Worm (Caenorhabditis elegans) whole organism, L2 larva: Measurements from ENCODE around the gene C16A3.5.

Experiments used
- C34F6.9 ChIP-seq: fragments of 150-350 bp; optimal IDR thresholded peaks from 2 replicates; lab custom pipeline; 2014; ENCODE audit warnings: missing biosample characterization, missing genetic modification characterization
- F13H6.1 ChIP-seq: sonication (generic microtip); optimal IDR thresholded peaks from 2 replicates; lab custom pipeline; 2016; ENCODE audit warnings: missing genetic modification characterization, missing compliant biosample characterization
- R02D3.7 ChIP-seq: fragments of 150-350 bp; optimal IDR thresholded peaks from 2 replicates; lab custom pipeline; 2014; ENCODE audit warnings: missing biosample characterization, missing genetic modification characterization
- Y55F3AM.14 ChIP-seq: fragments of 200-800 bp; sonication (Bioruptor generic); optimal IDR thresholded peaks from 2 replicates; lab custom pipeline; 2018; ENCODE audit warnings: mild to moderate bottlenecking, missing genetic modification characterization, missing compliant biosample characterization
- ZK546.5 ChIP-seq: sonication (generic microtip); optimal IDR thresholded peaks from 2 replicates; lab custom pipeline; 2017; ENCODE audit warnings: missing biosample characterization, missing genetic modification characterization
- alr-1 ChIP-seq: fragments of 150-350 bp; optimal IDR thresholded peaks from 2 replicates; lab custom pipeline; 2014; ENCODE audit warnings: missing biosample characterization, missing genetic modification characterization
- aly-2 ChIP-seq: fragments of 150-350 bp; optimal IDR thresholded peaks from 2 replicates; lab custom pipeline; 2014; ENCODE audit warnings: missing biosample characterization, missing genetic modification characterization
- ama-1 ChIP-seq: fragments of 150-350 bp; optimal IDR thresholded peaks from 2 replicates; lab custom pipeline; 2018; ENCODE audit warnings: inconsistent platforms
- blmp-1 ChIP-seq: sonication (generic microtip); optimal IDR thresholded peaks from 2 replicates; lab custom pipeline; 2017; ENCODE audit warnings: missing genetic modification characterization, mild to moderate bottlenecking, missing compliant biosample characterization, antibody characterized with exemption, moderate library complexity; ENCODE audit not compliant: insufficient read depth
- ceh-82 ChIP-seq: fragments of 150-350 bp; optimal IDR thresholded peaks from 2 replicates; lab custom pipeline; 2014; ENCODE audit warnings: missing biosample characterization, missing genetic modification characterization
- crh-2 ChIP-seq: sonication (generic microtip); optimal IDR thresholded peaks from 2 replicates; lab custom pipeline; 2017; ENCODE audit warnings: missing biosample characterization, missing genetic modification characterization
- dmd-4 ChIP-seq: sonication (generic microtip); optimal IDR thresholded peaks from 2 replicates; lab custom pipeline; 2017; ENCODE audit warnings: missing biosample characterization, missing genetic modification characterization
- egl-27 ChIP-seq: sonication (generic microtip); optimal IDR thresholded peaks from 3 replicates; lab custom pipeline; 2017; ENCODE audit warnings: missing biosample characterization, missing genetic modification reagents, missing genetic modification characterization
- elt-1 ChIP-seq: fragments of 150-350 bp; optimal IDR thresholded peaks from 2 replicates; lab custom pipeline; 2014; ENCODE audit warnings: missing biosample characterization, missing genetic modification characterization
- elt-3 ChIP-seq: sonication (generic microtip); optimal IDR thresholded peaks from 2 replicates; lab custom pipeline; 2017; ENCODE audit warnings: missing biosample characterization, missing genetic modification characterization
- fos-1 ChIP-seq: fragments of 150-350 bp; optimal IDR thresholded peaks from 2 replicates; lab custom pipeline; 2014; ENCODE audit warnings: missing biosample characterization, missing genetic modification characterization
- gmeb-1 ChIP-seq: fragments of 150-350 bp; optimal IDR thresholded peaks from 2 replicates; lab custom pipeline; 2014; ENCODE audit warnings: missing biosample characterization, missing genetic modification characterization
- lin-11 ChIP-seq: fragments of 150-350 bp; sonication (generic microtip); optimal IDR thresholded peaks from 2 replicates; lab custom pipeline; 2014; ENCODE audit warnings: missing biosample characterization, missing genetic modification characterization, inconsistent platforms, mixed read lengths
- lin-13 ChIP-seq: fragments of 150-350 bp; optimal IDR thresholded peaks from 2 replicates; lab custom pipeline; 2014; ENCODE audit warnings: missing biosample characterization, missing genetic modification reagents, missing genetic modification characterization
- lin-39 ChIP-seq: fragments of 150-350 bp; optimal IDR thresholded peaks from 2 replicates; lab custom pipeline; 2014; ENCODE audit warnings: missing biosample characterization, missing genetic modification reagents, missing genetic modification characterization
- lsy-2 ChIP-seq, 2 experiments: fragments of 150-350 bp in 1 of 2; sonication (generic microtip) in 1 of 2; optimal IDR thresholded peaks; 2 replicates each; lab custom pipeline; 2014 to 2017; ENCODE audit warnings: missing biosample characterization in 2 of 2, missing genetic modification characterization in 2 of 2
- mab-5 ChIP-seq: fragments of 150-350 bp; optimal IDR thresholded peaks from 2 replicates; lab custom pipeline; 2014; ENCODE audit warnings: missing biosample characterization, missing genetic modification characterization
- mbf-1 ChIP-seq: sonication (generic microtip); optimal IDR thresholded peaks from 2 replicates; lab custom pipeline; 2017; ENCODE audit warnings: missing biosample characterization, missing genetic modification characterization
- mdl-1 ChIP-seq, 2 experiments: fragments of 150-350 bp in 1 of 2; sonication (generic microtip) in 1 of 2; optimal IDR thresholded peaks; 2 replicates each; lab custom pipeline; 2017; ENCODE audit warnings: missing biosample characterization in 2 of 2, missing genetic modification characterization in 2 of 2
- nhr-10 ChIP-seq: sonication (generic microtip); optimal IDR thresholded peaks from 2 replicates; lab custom pipeline; 2017; ENCODE audit warnings: missing biosample characterization, missing genetic modification characterization
- nhr-11 ChIP-seq: fragments of 150-350 bp; optimal IDR thresholded peaks from 2 replicates; lab custom pipeline; 2014; ENCODE audit warnings: missing biosample characterization, missing genetic modification characterization
- nhr-12 ChIP-seq: fragments of 150-350 bp; optimal IDR thresholded peaks from 2 replicates; lab custom pipeline; 2014; ENCODE audit warnings: missing biosample characterization, missing genetic modification characterization
- nhr-129 ChIP-seq: fragments of 150-350 bp; optimal IDR thresholded peaks from 2 replicates; lab custom pipeline; 2014; ENCODE audit warnings: missing biosample characterization, missing genetic modification characterization
- nhr-21 ChIP-seq: fragments of 150-350 bp; optimal IDR thresholded peaks from 2 replicates; lab custom pipeline; 2014; ENCODE audit warnings: missing biosample characterization, missing genetic modification characterization
- nhr-23 ChIP-seq: fragments of 150-350 bp; optimal IDR thresholded peaks from 2 replicates; lab custom pipeline; 2014; ENCODE audit warnings: missing biosample characterization, missing genetic modification reagents, missing genetic modification characterization
- nhr-237 ChIP-seq: fragments of 150-350 bp; optimal IDR thresholded peaks from 2 replicates; lab custom pipeline; 2014; ENCODE audit warnings: missing biosample characterization, missing genetic modification characterization
- nhr-25 ChIP-seq: fragments of 150-350 bp; sonication (generic microtip); optimal IDR thresholded peaks from 3 replicates; lab custom pipeline; 2014; ENCODE audit warnings: missing biosample characterization, missing genetic modification characterization
- nhr-6 ChIP-seq: fragments of 150-350 bp; optimal IDR thresholded peaks from 2 replicates; lab custom pipeline; 2014; ENCODE audit warnings: missing biosample characterization, missing genetic modification characterization
- nhr-77 ChIP-seq: fragments of 150-350 bp; optimal IDR thresholded peaks from 2 replicates; lab custom pipeline; 2014; ENCODE audit warnings: missing biosample characterization, missing genetic modification characterization
- peb-1 ChIP-seq: fragments of 150-350 bp; optimal IDR thresholded peaks from 2 replicates; lab custom pipeline; 2014; ENCODE audit warnings: missing biosample characterization, missing genetic modification characterization
- sem-4 ChIP-seq: fragments of 150-350 bp; optimal IDR thresholded peaks from 2 replicates; lab custom pipeline; 2014; ENCODE audit warnings: missing biosample characterization, missing genetic modification reagents, missing genetic modification characterization
- skn-1 ChIP-seq: sonication (generic microtip); optimal IDR thresholded peaks from 2 replicates; lab custom pipeline; 2017; ENCODE audit warnings: missing biosample characterization, missing genetic modification characterization
- sma-3 ChIP-seq: sonication (generic microtip); optimal IDR thresholded peaks from 2 replicates; lab custom pipeline; 2016; ENCODE audit warnings: missing genetic modification reagents, missing genetic modification characterization, missing compliant biosample characterization
- sma-9 ChIP-seq, 2 experiments: fragments of 150-350 bp in 1 of 2; sonication (generic microtip) in 1 of 2; optimal IDR thresholded peaks; 2 replicates each; lab custom pipeline; 2014 to 2016; ENCODE audit warnings: missing genetic modification characterization in 2 of 2, mild to moderate bottlenecking in 1 of 2, missing biosample characterization in 1 of 2, missing compliant biosample characterization in 1 of 2, missing genetic modification reagents in 1 of 2, moderate library complexity in 1 of 2
- unc-39 ChIP-seq: fragments of 150-350 bp; optimal IDR thresholded peaks from 2 replicates; lab custom pipeline; 2014; ENCODE audit warnings: missing biosample characterization, missing genetic modification characterization
- unc-55 ChIP-seq: fragments of 150-350 bp; sonication (generic microtip); optimal IDR thresholded peaks from 3 replicates; lab custom pipeline; 2014; ENCODE audit warnings: missing biosample characterization, missing genetic modification reagents, missing genetic modification characterization
- zag-1 ChIP-seq: fragments of 150-350 bp; optimal IDR thresholded peaks from 2 replicates; lab custom pipeline; 2014; ENCODE audit warnings: missing biosample characterization, missing genetic modification characterization
- ztf-1 ChIP-seq: fragments of 200-800 bp; sonication (Bioruptor generic); conservative IDR thresholded peaks from 2 replicates; pipeline ENCODE4 v1.3.6; 2022; ENCODE audit warnings: missing genetic modification characterization, missing compliant biosample characterization
- ztf-11 ChIP-seq: sonication (generic microtip); optimal IDR thresholded peaks from 2 replicates; lab custom pipeline; 2017; ENCODE audit warnings: missing biosample characterization, missing genetic modification characterization
- ztf-4 ChIP-seq: fragments of 150-350 bp; optimal IDR thresholded peaks from 2 replicates; lab custom pipeline; 2014; ENCODE audit warnings: missing biosample characterization, missing genetic modification characterization

C16A3.5 gene

DNA sequence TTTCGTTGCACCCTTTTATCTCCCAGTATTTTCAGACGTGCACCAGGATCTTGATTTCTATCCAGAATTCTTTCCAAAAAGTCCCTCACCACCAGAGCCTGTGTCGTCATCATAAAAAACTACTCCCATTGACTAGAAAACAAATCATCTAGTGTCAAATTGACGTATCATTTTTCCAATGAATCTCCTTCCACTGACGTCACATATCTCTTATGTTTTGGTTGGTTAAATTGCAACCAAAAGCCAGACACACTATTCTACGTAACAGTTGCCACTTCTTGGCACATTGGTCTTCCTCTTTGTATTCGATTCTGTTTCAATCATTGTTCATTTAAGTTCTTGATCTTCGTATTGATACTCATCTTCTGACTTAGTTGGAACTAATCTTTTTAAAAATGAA is 17.6 kb downstream of the C16A3.5 start:
- TF ChIP-seq nhr-129 (tag; lab: Kevin White, UChicago) (peak; percentile 47), lsy-2 (tag; optimal IDR thresholded peaks at IDR 0.05; lab: Kevin White, UChicago) (peak in 1 of 2 experiments; percentile 45), ztf-11 (tag; lab: Kevin White, UChicago) (no peak), blmp-1 (tag; lab: Kevin White, UChicago) (no peak), sma-9 (GFP tag; optimal IDR thresholded peaks at IDR 0.05; lab: Kevin White, UChicago) (peak; percentile 53), sma-9 (tag; optimal IDR thresholded peaks at IDR 0.05; lab: Kevin White, UChicago) (no peak), F13H6.1 (peak; percentile 15), gmeb-1 (no peak), nhr-11 (tag; lab: Kevin White, UChicago) (no peak), lin-39 (tag; lab: Kevin White, UChicago) (no peak), elt-1 (tag; lab: Kevin White, UChicago) (no peak), sem-4 (no peak)
- TF ChIP-seq, all 48 proteins: peak for 4

DNA sequence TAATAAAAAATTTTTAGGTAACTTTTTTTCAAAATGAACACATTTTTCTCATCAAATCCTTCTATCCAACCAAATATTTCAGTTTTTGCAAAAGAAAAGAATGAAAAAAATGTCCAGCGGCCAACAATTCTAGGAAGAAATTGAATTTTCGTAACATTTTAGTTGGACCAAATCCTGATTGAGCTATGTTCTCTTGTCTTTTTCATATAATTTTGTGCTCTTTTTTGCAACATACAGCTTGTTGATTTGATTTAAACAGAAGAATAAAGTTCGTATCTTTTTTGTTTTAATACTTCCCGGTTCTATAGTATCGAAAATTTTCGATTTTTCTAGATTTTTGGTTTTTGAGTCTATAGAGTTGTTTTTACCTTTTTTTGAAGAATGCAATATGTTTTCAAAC is 18.9 kb downstream of the C16A3.5 start:
- TF ChIP-seq gmeb-1 (no peak), peb-1 (tag; lab: Kevin White, UChicago) (no peak), elt-1 (tag; lab: Kevin White, UChicago) (no peak), aly-2 (tag; lab: Kevin White, UChicago) (no peak), sem-4 (no peak), blmp-1 (tag; lab: Kevin White, UChicago) (no peak), fos-1 (tag; lab: Kevin White, UChicago) (no peak), ztf-4 (tag; lab: Kevin White, UChicago) (no peak), ama-1 (lab: Kevin White, UChicago) (no peak), unc-39 (tag; lab: Kevin White, UChicago) (no peak), alr-1 (no peak), F13H6.1 (no peak), lin-11 (tag; lab: Kevin White, UChicago) (no peak), elt-3 (tag; lab: Kevin White, UChicago) (no peak), crh-2 (no peak), dmd-4 (tag; lab: Kevin White, UChicago) (no peak), mab-5 (tag; lab: Kevin White, UChicago) (no peak), R02D3.7 (tag; lab: Kevin White, UChicago) (no peak), lsy-2 (tag; optimal IDR thresholded peaks at IDR 0.05; lab: Kevin White, UChicago) (no peak), ZK546.5 (tag; lab: Kevin White, UChicago) (no peak)

DNA sequence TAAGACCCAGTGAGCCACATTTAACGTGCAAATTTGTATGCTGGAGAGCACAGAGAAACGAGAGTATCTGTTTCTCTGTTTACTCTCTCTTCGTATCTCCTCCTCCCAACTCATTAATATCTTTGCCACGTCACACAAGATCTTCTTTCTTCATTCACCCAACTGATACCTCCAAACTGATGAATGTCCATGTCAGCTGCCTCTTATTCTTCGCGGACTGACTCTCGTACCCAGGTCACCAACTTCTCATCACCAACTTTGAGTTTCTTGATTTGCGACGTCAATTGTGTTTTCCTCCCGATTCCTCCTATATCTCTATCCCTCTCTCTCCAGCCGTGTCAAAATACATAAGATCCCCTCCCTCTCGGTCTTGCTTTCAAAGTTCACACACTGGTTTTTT is 21.8 kb downstream of the C16A3.5 start:
- TF ChIP-seq lin-13 (GFP tag; lab: Kevin White, UChicago) (peak; percentile 43), crh-2 (peak; percentile 97), nhr-129 (tag; lab: Kevin White, UChicago) (peak; percentile 72), ztf-1 (GFP tag; lab: Robert Waterston, UW) (no peak), Y55F3AM.14 (GFP tag; lab: Kevin White, UChicago) (no peak), nhr-77 (tag; lab: Kevin White, UChicago) (no peak), nhr-6 (tag; lab: Kevin White, UChicago) (peak; percentile 15), R02D3.7 (tag; lab: Kevin White, UChicago) (no peak), dmd-4 (tag; lab: Kevin White, UChicago) (no peak), ztf-4 (tag; lab: Kevin White, UChicago) (peak; percentile 37), sma-3 (GFP tag; lab: Kevin White, UChicago) (no peak), lin-39 (tag; lab: Kevin White, UChicago) (no peak), peb-1 (tag; lab: Kevin White, UChicago) (no peak), sem-4 (no peak), ceh-82 (tag; lab: Kevin White, UChicago) (no peak), zag-1 (tag; lab: Kevin White, UChicago) (no peak), sma-9 (GFP tag; optimal IDR thresholded peaks at IDR 0.05; lab: Kevin White, UChicago) (peak; percentile 68), sma-9 (tag; optimal IDR thresholded peaks at IDR 0.05; lab: Kevin White, UChicago) (no peak), skn-1 (tag; lab: Kevin White, UChicago) (no peak), egl-27 (no peak), blmp-1 (tag; lab: Kevin White, UChicago) (no peak), gmeb-1 (no peak), nhr-21 (tag; lab: Kevin White, UChicago) (no peak), C34F6.9 (peak; percentile 3), fos-1 (tag; lab: Kevin White, UChicago) (no peak), aly-2 (tag; lab: Kevin White, UChicago) (no peak), nhr-25 (no peak), lin-11 (tag; lab: Kevin White, UChicago) (no peak), unc-55 (GFP tag; lab: Kevin White, UChicago) (no peak), nhr-23 (tag; lab: Kevin White, UChicago) (no peak), nhr-10 (tag; lab: Kevin White, UChicago) (no peak), nhr-11 (tag; lab: Kevin White, UChicago) (no peak), ZK546.5 (tag; lab: Kevin White, UChicago) (no peak), mdl-1 (tag; optimal IDR thresholded peaks at IDR 0.05; lab: Kevin White, UChicago) (no peak), mab-5 (tag; lab: Kevin White, UChicago) (no peak), elt-3 (tag; lab: Kevin White, UChicago) (no peak), nhr-12 (no peak), ama-1 (lab: Kevin White, UChicago) (no peak), lsy-2 (tag; optimal IDR thresholded peaks at IDR 0.05; lab: Kevin White, UChicago) (peak in 1 of 2 experiments; percentile 28), unc-39 (tag; lab: Kevin White, UChicago) (no peak), alr-1 (no peak), elt-1 (tag; lab: Kevin White, UChicago) (no peak), nhr-237 (tag; lab: Kevin White, UChicago) (no peak), mbf-1 (tag; lab: Kevin White, UChicago) (no peak)
